Fruit fly (Drosophila melanogaster): ENCODE data around the gene CG5888.

The CG5888 gene

dm6 chr2L:16380973-16381372 lies 67.3 kb downstream of the CG5888 start:
- TF ChIP-seq Nf-YC (tag; optimal IDR thresholded peaks at IDR 0.05) (peak; percentile 65), Deaf1 (tag; optimal IDR thresholded peaks at IDR 0.05) (peak; percentile 53), kah (GFP tag; optimal IDR thresholded peaks at IDR 0.05) (no peak), knrl (GFP tag; IDR thresholded peaks at IDR 0.05; ENCODE audit: partially characterized antibody) (peak; percentile 13; the same call in 1 of the 3 replicates), MBD-R2 (GFP tag; IDR thresholded peaks at IDR 0.05) (0 out of 2 replicates have a peak, but pooled peaks have one; percentile 7)

dm6 chr2L:16374691-16375090 lies 73.6 kb downstream of the CG5888 start:
- TF ChIP-seq CG43689 (GFP tag; IDR thresholded peaks at IDR 0.05): no peak
- TF ChIP-seq fd102C (GFP tag; optimal IDR thresholded peaks at IDR 0.05): no peak
- TF ChIP-seq sens (GFP tag): peak; percentile 32
- TF ChIP-seq CG8089 (GFP tag; optimal IDR thresholded peaks at IDR 0.05): no peak
- TF ChIP-seq CG31224 (GFP tag; IDR thresholded peaks at IDR 0.05): no peak
- no peak for TF ChIP-seq Gsc (GFP tag; IDR thresholded peaks at IDR 0.05)
- TF ChIP-seq CG2678 (tag; optimal IDR thresholded peaks at IDR 0.05): peak; percentile 46
- TF ChIP-seq CG9817 (tag; optimal IDR thresholded peaks at IDR 0.05): no peak
- TF ChIP-seq CG6254 (GFP tag; optimal IDR thresholded peaks at IDR 0.05): no peak
- TF ChIP-seq CG11247 (GFP tag; IDR thresholded peaks at IDR 0.05): no peak
- no peak for TF ChIP-seq gfzf (GFP tag; optimal IDR thresholded peaks at IDR 0.05)
- no peak for TF ChIP-seq slp2 (GFP tag; optimal IDR thresholded peaks at IDR 0.05)
- no peak for TF ChIP-seq prd (optimal IDR thresholded peaks at IDR 0.05)
- TF ChIP-seq prd (GFP tag; IDR thresholded peaks at IDR 0.05): no peak
- TF ChIP-seq CG7839 (tag; optimal IDR thresholded peaks at IDR 0.05): peak; percentile 21
- no peak for TF ChIP-seq Antp (GFP tag; optimal IDR thresholded peaks at IDR 0.05)
- TF ChIP-seq ara (GFP tag; IDR thresholded peaks at IDR 0.05): no peak
- TF ChIP-seq CG31441 (GFP tag; IDR thresholded peaks at IDR 0.05): peak; percentile 45; the same call in 1 of the 2 replicates
- TF ChIP-seq CG15601 (tag; optimal IDR thresholded peaks at IDR 0.05): peak; percentile 14
- TF ChIP-seq nau (GFP tag; optimal IDR thresholded peaks at IDR 0.05): no peak
- TF ChIP-seq ranshi (GFP tag; IDR thresholded peaks at IDR 0.05): no peak
- TF ChIP-seq CG15696 (tag; optimal IDR thresholded peaks at IDR 0.05): no peak
- TF ChIP-seq her (GFP tag; optimal IDR thresholded peaks at IDR 0.05): no peak
- TF ChIP-seq gem (tag; optimal IDR thresholded peaks at IDR 0.05): peak; percentile 32
- TF ChIP-seq Sry-β (GFP tag; optimal IDR thresholded peaks at IDR 0.05): no peak
- peak; percentile 19 for TF ChIP-seq CG7556 (GFP tag; optimal IDR thresholded peaks at IDR 0.05)
- TF ChIP-seq pita (GFP tag; optimal IDR thresholded peaks at IDR 0.05): no peak
- no peak for TF ChIP-seq schlank (tag; optimal IDR thresholded peaks at IDR 0.05)
- TF ChIP-seq CG11723 (GFP tag; optimal IDR thresholded peaks at IDR 0.05): no peak
- TF ChIP-seq CG14965 (GFP tag; optimal IDR thresholded peaks at IDR 0.05; ENCODE audit: borderline replicate concordance): no peak
- TF ChIP-seq pzg (GFP tag; optimal IDR thresholded peaks at IDR 0.05): no peak
- no peak for TF ChIP-seq CG5953 (GFP tag; IDR thresholded peaks at IDR 0.05)
- no peak for TF ChIP-seq cas (GFP tag; IDR thresholded peaks at IDR 0.05)
- no peak for TF ChIP-seq corto (GFP tag; optimal IDR thresholded peaks at IDR 0.05)
- TF ChIP-seq Atf-2 (GFP tag; optimal IDR thresholded peaks at IDR 0.05): no peak
- TF ChIP-seq CG7786 (GFP tag; optimal IDR thresholded peaks at IDR 0.05): no peak
- TF ChIP-seq ind (GFP tag; optimal IDR thresholded peaks at IDR 0.05): no peak
- TF ChIP-seq Ets65A (GFP tag): no peak
- no peak for TF ChIP-seq ftz-f1 (GFP tag; optimal IDR thresholded peaks at IDR 0.05)
- TF ChIP-seq CG8924 (tag; optimal IDR thresholded peaks at IDR 0.05): peak; percentile 2
- TF ChIP-seq Blimp-1 (GFP tag; optimal IDR thresholded peaks at IDR 0.05): peak; percentile 10
- no peak for TF ChIP-seq CG32772 (GFP tag; IDR thresholded peaks at IDR 0.05)
- no peak for TF ChIP-seq oc (tag; optimal IDR thresholded peaks at IDR 0.05)
- TF ChIP-seq Doc3 (GFP tag; IDR thresholded peaks at IDR 0.05; ENCODE audit: partially characterized antibody): no peak
- TF ChIP-seq sc (optimal IDR thresholded peaks at IDR 0.05): no peak
- TF ChIP-seq sc (GFP tag; optimal IDR thresholded peaks at IDR 0.05): no peak
